Worm (Caenorhabditis elegans) whole organism, young adult: ENCODE results near the gene nspb-12.

Source experiments
- F23B12.7 ChIP-seq: sonication (generic microtip); optimal IDR thresholded peaks from 2 replicates; lab custom pipeline; 2017; ENCODE audit warnings: missing genetic modification characterization, mild to moderate bottlenecking, missing compliant biosample characterization, antibody characterized with exemption, moderate library complexity; ENCODE audit not compliant: insufficient read depth
- F33H1.4 ChIP-seq: fragments of 200-800 bp; sonication (Bioruptor generic); IDR thresholded peaks from 2 replicates; pipeline ENCODE4 v1.3.6; 2022; ENCODE audit warnings: missing genetic modification reagents, missing genetic modification characterization, missing compliant biosample characterization
- F39B2.1 ChIP-seq: fragments of 200-800 bp; sonication (Bioruptor generic); IDR thresholded peaks from 2 replicates; pipeline ENCODE4 v1.3.6; 2022; ENCODE audit warnings: missing genetic modification reagents, missing genetic modification characterization, missing compliant biosample characterization
- F49E8.2 ChIP-seq: sonication (generic microtip); optimal IDR thresholded peaks from 3 replicates; lab custom pipeline; 2017; ENCODE audit warnings: missing genetic modification characterization, mild to moderate bottlenecking, missing compliant biosample characterization, antibody characterized with exemption, moderate library complexity; ENCODE audit not compliant: insufficient read depth
- F57A8.1 ChIP-seq: fragments of 200-800 bp; sonication (Bioruptor generic); optimal IDR thresholded peaks from 2 replicates; lab custom pipeline; 2018; ENCODE audit warnings: mild to moderate bottlenecking, missing genetic modification characterization, moderate library complexity, missing compliant biosample characterization
- K11D2.4 ChIP-seq: fragments of 200-800 bp; sonication (Bioruptor generic); IDR thresholded peaks from 2 replicates; pipeline ENCODE4 v1.3.6; 2022; ENCODE audit warnings: missing genetic modification reagents, missing genetic modification characterization, missing compliant biosample characterization
- ama-1 ChIP-seq, 3 experiments: fragments of 150-350 bp in 1 of 3; sonication (generic microtip) in 2 of 3; optimal IDR thresholded peaks; 2 replicates each; lab custom pipeline; 2014 to 2018; ENCODE audit warnings: missing biosample characterization in 2 of 3, missing genetic modification characterization in 2 of 3, missing genetic modification reagents in 2 of 3
- aptf-2 ChIP-seq: fragments of 200-800 bp; sonication (Bioruptor generic); conservative IDR thresholded peaks from 2 replicates; pipeline ENCODE4 v1.3.6; 2022; ENCODE audit warnings: missing genetic modification reagents, missing genetic modification characterization, missing compliant biosample characterization
- athp-1 ChIP-seq: sonication (generic microtip); optimal IDR thresholded peaks from 2 replicates; lab custom pipeline; 2017; ENCODE audit warnings: mild to moderate bottlenecking, missing genetic modification characterization, missing compliant biosample characterization
- attf-3 ChIP-seq: fragments of 200-800 bp; sonication (Bioruptor generic); conservative IDR thresholded peaks from 2 replicates; pipeline ENCODE4 v1.3.6; 2022; ENCODE audit warnings: missing genetic modification reagents, missing genetic modification characterization, missing compliant biosample characterization
- attf-5 ChIP-seq: fragments of 200-800 bp; sonication (Bioruptor generic); optimal IDR thresholded peaks from 2 replicates; lab custom pipeline; 2018; ENCODE audit warnings: mild to moderate bottlenecking, missing genetic modification characterization, missing compliant biosample characterization
- bed-1 ChIP-seq: fragments of 200-800 bp; sonication (Bioruptor generic); IDR thresholded peaks from 2 replicates; pipeline ENCODE4 v1.3.6; 2022; ENCODE audit warnings: missing genetic modification reagents, missing genetic modification characterization, missing compliant biosample characterization
- cebp-1 ChIP-seq, 2 experiments: fragments of 200-800 bp in 1 of 2; sonication (Bioruptor generic) in 1 of 2; sonication (generic microtip) in 1 of 2; IDR thresholded peaks in 1 of 2; optimal IDR thresholded peaks in 1 of 2; 2 replicates each; pipeline versions ENCODE4 v1.3.6 to Lab custom; 2017 to 2022; ENCODE audit warnings: missing compliant biosample characterization in 2 of 2, missing genetic modification characterization in 2 of 2, mild to moderate bottlenecking in 1 of 2, missing genetic modification reagents in 1 of 2, moderate library complexity in 1 of 2
- ceh-79 ChIP-seq: sonication (generic microtip); optimal IDR thresholded peaks from 2 replicates; lab custom pipeline; 2017; ENCODE audit warnings: mild to moderate bottlenecking, missing genetic modification characterization, missing compliant biosample characterization
- chd-7 ChIP-seq: sonication (generic microtip); optimal IDR thresholded peaks from 2 replicates; lab custom pipeline; 2016; ENCODE audit warnings: mild to moderate bottlenecking, missing genetic modification characterization, moderate library complexity, missing compliant biosample characterization
- egl-44 ChIP-seq: fragments of 200-800 bp; sonication (Bioruptor generic); IDR thresholded peaks from 2 replicates; pipeline ENCODE4 v1.3.6; 2022; ENCODE audit warnings: missing genetic modification reagents, missing genetic modification characterization, missing compliant biosample characterization
- ekl-4 ChIP-seq: fragments of 200-800 bp; sonication (Bioruptor generic); IDR thresholded peaks from 2 replicates; pipeline ENCODE4 v1.3.6; 2022; ENCODE audit warnings: missing genetic modification reagents, missing genetic modification characterization, missing compliant biosample characterization
- ets-4 ChIP-seq: fragments of 200-800 bp; sonication (Bioruptor generic); optimal IDR thresholded peaks from 2 replicates; lab custom pipeline; 2018; ENCODE audit warnings: mild to moderate bottlenecking, missing genetic modification characterization, missing compliant biosample characterization
- hlh-12 ChIP-seq: sonication (generic microtip); optimal IDR thresholded peaks from 2 replicates; lab custom pipeline; 2016; ENCODE audit warnings: missing genetic modification characterization, missing compliant biosample characterization
- hmg-1.2 ChIP-seq: fragments of 200-800 bp; sonication (Bioruptor generic); IDR thresholded peaks from 2 replicates; pipeline ENCODE4 v1.3.6; 2022; ENCODE audit warnings: missing genetic modification reagents, missing genetic modification characterization, missing compliant biosample characterization
- hmg-20 ChIP-seq: fragments of 200-800 bp; sonication (Bioruptor generic); IDR thresholded peaks from 2 replicates; pipeline ENCODE4 v1.3.6; 2022; ENCODE audit warnings: missing genetic modification reagents, missing genetic modification characterization, missing compliant biosample characterization
- let-526 ChIP-seq: fragments of 200-800 bp; sonication (Bioruptor generic); IDR thresholded peaks from 2 replicates; pipeline ENCODE4 v1.3.6; 2022; ENCODE audit warnings: missing genetic modification reagents, missing genetic modification characterization, missing compliant biosample characterization
- let-607 ChIP-seq, 2 experiments: fragments of 200-800 bp in 1 of 2; sonication (Bioruptor generic) in 1 of 2; sonication (generic microtip) in 1 of 2; optimal IDR thresholded peaks; 2 replicates each; lab custom pipeline; 2016 to 2018; ENCODE audit warnings: mild to moderate bottlenecking in 2 of 2, missing compliant biosample characterization in 2 of 2, missing genetic modification characterization in 2 of 2, moderate library complexity in 2 of 2, missing genotype in 1 of 2
- lin-35 ChIP-seq, 3 experiments: fragments of 150-350 bp in 2 of 3; sonication (generic microtip) in 1 of 3; optimal IDR thresholded peaks; 2 replicates each; lab custom pipeline; 2014 to 2018; ENCODE audit warnings: missing biosample characterization in 3 of 3, missing genetic modification characterization in 3 of 3, missing genetic modification reagents in 3 of 3
- lin-40 ChIP-seq: sonication (generic microtip); optimal IDR thresholded peaks from 2 replicates; lab custom pipeline; 2016; ENCODE audit warnings: missing genetic modification characterization, mild to moderate bottlenecking, missing compliant biosample characterization, missing genotype, missing genetic modification reagents
- lin-54 ChIP-seq: fragments of 200-800 bp; sonication (Bioruptor generic); optimal IDR thresholded peaks from 2 replicates; lab custom pipeline; 2018; ENCODE audit warnings: mild to moderate bottlenecking, missing genetic modification characterization, missing compliant biosample characterization
- madf-3 ChIP-seq: fragments of 200-800 bp; sonication (Bioruptor generic); IDR thresholded peaks from 2 replicates; pipeline ENCODE4 v1.3.6; 2022; ENCODE audit warnings: missing genetic modification reagents, missing genetic modification characterization, missing compliant biosample characterization
- mel-28 ChIP-seq: sonication (generic microtip); optimal IDR thresholded peaks from 2 replicates; lab custom pipeline; 2016; ENCODE audit warnings: borderline replicate concordance, mild to moderate bottlenecking, missing genetic modification characterization, missing compliant biosample characterization
- mes-4 ChIP-seq: sonication (generic microtip); optimal IDR thresholded peaks from 2 replicates; lab custom pipeline; 2016; ENCODE audit warnings: missing genotype, missing genetic modification characterization, missing compliant biosample characterization
- mxl-1 ChIP-seq: sonication (generic microtip); optimal IDR thresholded peaks from 2 replicates; lab custom pipeline; 2016; ENCODE audit warnings: missing genetic modification characterization, missing compliant biosample characterization
- nfya-1 ChIP-seq: sonication (generic microtip); optimal IDR thresholded peaks from 2 replicates; lab custom pipeline; 2017; ENCODE audit warnings: antibody characterized with exemption, missing compliant biosample characterization, missing genetic modification characterization, borderline replicate concordance; ENCODE audit not compliant: insufficient read depth
- nfya-2 ChIP-seq: fragments of 200-800 bp; sonication (Bioruptor generic); IDR thresholded peaks from 2 replicates; pipeline ENCODE4 v1.3.6; 2022; ENCODE audit warnings: missing genetic modification reagents, missing genetic modification characterization, missing compliant biosample characterization
- nhr-120 ChIP-seq: fragments of 200-800 bp; sonication (Bioruptor generic); IDR thresholded peaks from 2 replicates; pipeline ENCODE4 v1.3.6; 2022; ENCODE audit warnings: missing genetic modification characterization, missing compliant biosample characterization
- nhr-90 ChIP-seq: sonication (generic microtip); optimal IDR thresholded peaks from 2 replicates; lab custom pipeline; 2016; ENCODE audit warnings: missing genotype, mild to moderate bottlenecking, missing genetic modification characterization, missing compliant biosample characterization
- rec-8 ChIP-seq, 2 experiments: sonication (generic microtip); optimal IDR thresholded peaks; 2 replicates each; lab custom pipeline; 2016; ENCODE audit warnings: mild to moderate bottlenecking in 2 of 2, missing genetic modification characterization in 2 of 2, missing genetic modification reagents in 2 of 2, missing genotype in 2 of 2, missing biosample characterization in 1 of 2, missing compliant biosample characterization in 1 of 2, moderate library complexity in 1 of 2
- rpc-1 ChIP-seq, 2 experiments: fragments of 150-350 bp in 1 of 2; sonication (generic microtip) in 1 of 2; optimal IDR thresholded peaks; 2 replicates each; lab custom pipeline; 2014 to 2018; ENCODE audit warnings: missing biosample characterization in 1 of 2, missing genetic modification characterization in 1 of 2, missing genetic modification reagents in 1 of 2, missing genotype in 1 of 2
- sdz-38 ChIP-seq: sonication (generic microtip); optimal IDR thresholded peaks from 2 replicates; lab custom pipeline; 2016; ENCODE audit warnings: missing genotype, missing genetic modification characterization, missing compliant biosample characterization
- tbp1 ChIP-seq: fragments of 200-800 bp; sonication (Bioruptor generic); optimal IDR thresholded peaks from 2 replicates; lab custom pipeline; 2018; ENCODE audit warnings: mild to moderate bottlenecking, missing genetic modification characterization, missing compliant biosample characterization
- zfh-2 ChIP-seq: fragments of 200-800 bp; sonication (Bioruptor generic); conservative IDR thresholded peaks from 2 replicates; pipeline ENCODE4 v1.3.6; 2022; ENCODE audit warnings: missing genetic modification reagents, missing genetic modification characterization, missing compliant biosample characterization
- zim-3 ChIP-seq: sonication (generic microtip); optimal IDR thresholded peaks from 2 replicates; lab custom pipeline; 2017; ENCODE audit warnings: mild to moderate bottlenecking, missing genetic modification characterization, moderate library complexity, missing compliant biosample characterization
- ztf-18 ChIP-seq: sonication (generic microtip); optimal IDR thresholded peaks from 2 replicates; lab custom pipeline; 2016; ENCODE audit warnings: missing genotype, mild to moderate bottlenecking, missing genetic modification characterization, missing compliant biosample characterization
- ztf-22 ChIP-seq: fragments of 200-800 bp; sonication (Bioruptor generic); optimal IDR thresholded peaks from 2 replicates; lab custom pipeline; 2018; ENCODE audit warnings: mild to moderate bottlenecking, missing genetic modification characterization, moderate library complexity, missing compliant biosample characterization
- ztf-25 ChIP-seq: fragments of 200-800 bp; sonication (Bioruptor generic); IDR thresholded peaks from 2 replicates; pipeline ENCODE4 v1.3.6; 2022; ENCODE audit warnings: missing genetic modification reagents, missing genetic modification characterization, missing compliant biosample characterization
- ztf-26 ChIP-seq: sonication (generic microtip); optimal IDR thresholded peaks from 2 replicates; lab custom pipeline; 2017; ENCODE audit warnings: missing genetic modification characterization, missing compliant biosample characterization
- ztf-28 ChIP-seq: fragments of 200-800 bp; sonication (Bioruptor generic); IDR thresholded peaks from 2 replicates; pipeline ENCODE4 v1.3.6; 2022; ENCODE audit warnings: missing genetic modification reagents, missing genetic modification characterization, missing compliant biosample characterization

The nspb-12 gene

ce11 chrIII:5554884-5555500, 13.6 kb downstream of the nspb-12 start, which contains the start of the genes nmad-1 and hach-1 (continued):
- TF ChIP-seq ztf-22 (GFP tag; lab: Kevin White, UChicago): no peak
- peak; percentile 53; the same call in 1 of the 2 replicates for TF ChIP-seq attf-3 (GFP tag; lab: Robert Waterston, UW)
- TF ChIP-seq tbp1 (GFP tag; lab: Kevin White, UChicago): peak; percentile 58
- peak; percentile 14 to 58 for TF ChIP-seq let-607 (tag; optimal IDR thresholded peaks at IDR 0.05; lab: Kevin White, UChicago)
- TF ChIP-seq ztf-26 (tag; lab: Kevin White, UChicago): peak; percentile 9
- no peak for TF ChIP-seq ztf-28 (GFP tag; lab: Robert Waterston, UW)
- no peak for TF ChIP-seq nhr-120
- peak; percentile 78 for TF ChIP-seq attf-5 (GFP tag; lab: Kevin White, UChicago)
- peak; percentile 77 for TF ChIP-seq lin-40
- no peak for TF ChIP-seq nhr-90 (tag; lab: Kevin White, UChicago)
- no peak for TF ChIP-seq let-526
- TF ChIP-seq zfh-2 (GFP tag; lab: Robert Waterston, UW): 0 out of 2 replicates have a peak, but pooled peaks have one; percentile 10
- no peak for TF ChIP-seq chd-7 (tag; lab: Kevin White, UChicago)
- no peak for TF ChIP-seq K11D2.4
- no peak for TF ChIP-seq mel-28 (tag; lab: Kevin White, UChicago)
- TF ChIP-seq F23B12.7 (tag; lab: Kevin White, UChicago): peak; percentile 72
- TF ChIP-seq cebp-1 (GFP tag; IDR thresholded peaks at IDR 0.05; lab: Robert Waterston, UW): no peak
- peak; percentile 83 for TF ChIP-seq cebp-1 (tag; optimal IDR thresholded peaks at IDR 0.05; lab: Kevin White, UChicago)
- no peak for TF ChIP-seq ets-4 (GFP tag; lab: Kevin White, UChicago)
- no peak for TF ChIP-seq hlh-12 (tag; lab: Kevin White, UChicago)
- TF ChIP-seq zim-3 (tag; lab: Kevin White, UChicago): no peak
- no peak for TF ChIP-seq F49E8.2 (tag; lab: Kevin White, UChicago)
- no peak for TF ChIP-seq nfya-2 (GFP tag; lab: Robert Waterston, UW)
- no peak for TF ChIP-seq sdz-38 (tag; lab: Kevin White, UChicago)
- TF ChIP-seq lin-35 (GFP tag; optimal IDR thresholded peaks at IDR 0.05; lab: Kevin White, UChicago): peak in 2 of 3 experiments; percentile 60 to 75
- no peak for TF ChIP-seq mxl-1 (tag; lab: Kevin White, UChicago)
- no peak for TF ChIP-seq mes-4 (tag; lab: Kevin White, UChicago)
- peak; percentile 28 for TF ChIP-seq athp-1 (tag; lab: Kevin White, UChicago)
- 0 out of 2 replicates have a peak, but pooled peaks have one; percentile 12 for TF ChIP-seq ztf-25 (GFP tag; lab: Robert Waterston, UW)
- TF ChIP-seq egl-44 (GFP tag; lab: Robert Waterston, UW): peak; percentile 57; the same call in 1 of the 2 replicates
- TF ChIP-seq madf-3 (GFP tag; lab: Robert Waterston, UW): no peak
- TF ChIP-seq rpc-1 (optimal IDR thresholded peaks at IDR 0.05; lab: Kevin White, UChicago): peak; percentile 43
- no peak for TF ChIP-seq rpc-1 (tag; optimal IDR thresholded peaks at IDR 0.05; lab: Kevin White, UChicago)
- TF ChIP-seq hmg-20 (GFP tag; lab: Robert Waterston, UW): no peak
- peak; percentile 28 to 45 for TF ChIP-seq rec-8 (tag; optimal IDR thresholded peaks at IDR 0.05; lab: Kevin White, UChicago)
- TF ChIP-seq ekl-4 (GFP tag; lab: Robert Waterston, UW): peak; percentile 90
- peak; percentile 81 for TF ChIP-seq lin-54 (GFP tag; lab: Kevin White, UChicago)
- no peak for TF ChIP-seq ceh-79 (tag; lab: Kevin White, UChicago)
- TF ChIP-seq hmg-1.2 (GFP tag; lab: Robert Waterston, UW): peak; percentile 58
- TF ChIP-seq nfya-1: no peak
- no peak for TF ChIP-seq aptf-2 (GFP tag; lab: Robert Waterston, UW)
- no peak for TF ChIP-seq F57A8.1 (GFP tag; lab: Kevin White, UChicago)
- no peak for TF ChIP-seq F39B2.1
- TF ChIP-seq ama-1 (optimal IDR thresholded peaks at IDR 0.05; lab: Kevin White, UChicago): no peak
- TF ChIP-seq ama-1 (GFP tag; optimal IDR thresholded peaks at IDR 0.05; lab: Kevin White, UChicago): peak in 1 of 2 experiments; percentile 31
- TF ChIP-seq bed-1 (GFP tag; lab: Robert Waterston, UW): no peak
- peak; percentile 42 for TF ChIP-seq ztf-18 (tag; lab: Kevin White, UChicago)
- TF ChIP-seq F33H1.4 (GFP tag; lab: Robert Waterston, UW): peak; percentile 62
